Fruit fly (Drosophila melanogaster): ENCODE measurements around the gene Ufd1.
A peak's percentile ranks its signal among the peaks of the same experiment; 100 is the strongest.

- no peak for TF ChIP-seq Sox102F (GFP tag; optimal IDR thresholded peaks at IDR 0.05)
- peak; percentile 19 for TF ChIP-seq Lpt (GFP tag; optimal IDR thresholded peaks at IDR 0.05)
- TF ChIP-seq CG1621 (tag; optimal IDR thresholded peaks at IDR 0.05): peak; percentile 61
- TF ChIP-seq achi (GFP tag; optimal IDR thresholded peaks at IDR 0.05): peak; percentile 25
- TF ChIP-seq CG11762 (GFP tag; optimal IDR thresholded peaks at IDR 0.05; ENCODE audit: insufficient read depth): peak; percentile 34
- no peak for TF ChIP-seq Eip75B (GFP tag; optimal IDR thresholded peaks at IDR 0.05)
- peak; percentile 40 for TF ChIP-seq Blimp-1 (GFP tag; optimal IDR thresholded peaks at IDR 0.05)
- TF ChIP-seq Sox15 (GFP tag; optimal IDR thresholded peaks at IDR 0.05): no peak
- peak; percentile 58 for TF ChIP-seq dsx (GFP tag; optimal IDR thresholded peaks at IDR 0.05; ENCODE audit: poor library complexity, severe bottlenecking)
- TF ChIP-seq CG10669 (GFP tag; optimal IDR thresholded peaks at IDR 0.05): peak; percentile 68
- TF ChIP-seq Hr39 (GFP tag; optimal IDR thresholded peaks at IDR 0.05): no peak
- peak; percentile 48; the same call in 1 of the 2 replicates for TF ChIP-seq CG15336 (GFP tag; IDR thresholded peaks at IDR 0.05)
Observed at dm6 chr3L:11113198-11114197, 9.5 kb downstream of the Ufd1 start, which contains the start of gene Sod1.

All from whole organism, prepupa.